Worm (Caenorhabditis elegans): Measurements from ENCODE around the gene rcd-1.

The rcd-1 gene

ce11 chrII:3777802-3778201, 24.1 kb downstream of the rcd-1 start:
- peak; percentile 51 for TF ChIP-seq fkh-8 (tag; optimal IDR thresholded peaks at IDR 0.05)
- TF ChIP-seq sptf-1 (tag; optimal IDR thresholded peaks at IDR 0.05), result no peak
- no peak for TF ChIP-seq fkh-4 (tag; optimal IDR thresholded peaks at IDR 0.05; ENCODE audit: borderline replicate concordance)
- TF ChIP-seq jun-1 (tag; optimal IDR thresholded peaks at IDR 0.05), result no peak
- TF ChIP-seq tlp-1 (tag; optimal IDR thresholded peaks at IDR 0.05), result no peak
- TF ChIP-seq hpl-2 (GFP tag; optimal IDR thresholded peaks at IDR 0.05), result no peak
- TF ChIP-seq nhr-71 (tag; optimal IDR thresholded peaks at IDR 0.05), result peak; percentile 35
- TF ChIP-seq hlh-4 (tag; optimal IDR thresholded peaks at IDR 0.05), result no peak
- TF ChIP-seq hlh-17 (GFP tag; optimal IDR thresholded peaks at IDR 0.05; ENCODE audit: borderline replicate concordance), result no peak
- TF ChIP-seq ceh-8 (GFP tag; optimal IDR thresholded peaks at IDR 0.05), result peak; percentile 79
- peak; percentile 36 for TF ChIP-seq fkh-10 (GFP tag; optimal IDR thresholded peaks at IDR 0.05)
- TF ChIP-seq nhr-47 (tag; optimal IDR thresholded peaks at IDR 0.05), result peak; percentile 1
- TF ChIP-seq mep-1 (tag; optimal IDR thresholded peaks at IDR 0.05), result no peak

- TF ChIP-seq aha-1 (tag; optimal IDR thresholded peaks at IDR 0.05) (no peak), mab-9 (GFP tag; IDR thresholded peaks at IDR 0.05) (no peak), lin-15B (tag; optimal IDR thresholded peaks at IDR 0.05) (no peak), zip-4 (GFP tag; optimal IDR thresholded peaks at IDR 0.05) (no peak), tlp-1 (tag; optimal IDR thresholded peaks at IDR 0.05) (no peak)
Observed at ce11 chrII:3779463-3779862, 25.8 kb downstream of the rcd-1 start, which contains the start of gene T24E12.11. Gene T24E12.11 (minus strand): TSS chrII:3779563.

DNA sequence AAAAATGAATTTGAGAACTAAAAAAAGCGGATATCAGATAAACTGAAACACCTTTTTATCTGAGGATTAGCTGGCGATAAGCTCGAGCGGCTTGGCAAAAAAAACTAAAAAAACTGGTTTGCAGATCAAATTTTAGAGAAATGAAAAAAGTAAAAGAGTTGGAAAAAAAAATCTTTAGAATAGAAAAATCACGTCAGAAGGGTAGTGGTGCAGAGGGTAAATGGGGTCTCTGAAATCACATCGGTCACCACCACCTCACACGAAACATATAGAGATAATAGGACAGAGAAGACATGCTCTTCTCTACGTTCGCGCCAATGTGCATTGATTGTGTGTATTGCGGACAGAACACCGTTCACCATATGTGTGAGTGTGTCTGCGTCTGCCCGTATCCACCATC, 27.5 kb downstream of the rcd-1 start:
- TF ChIP-seq unc-130 (tag; optimal IDR thresholded peaks at IDR 0.05) (no peak), unc-62 (GFP tag; optimal IDR thresholded peaks at IDR 0.05) (no peak), efl-1 (optimal IDR thresholded peaks at IDR 0.05) (no peak), efl-1 (GFP tag; optimal IDR thresholded peaks at IDR 0.05 in 1 of 2) (peak in 1 of 2 experiments; percentile 67), ceh-90 (tag; optimal IDR thresholded peaks at IDR 0.05) (no peak)

DNA sequence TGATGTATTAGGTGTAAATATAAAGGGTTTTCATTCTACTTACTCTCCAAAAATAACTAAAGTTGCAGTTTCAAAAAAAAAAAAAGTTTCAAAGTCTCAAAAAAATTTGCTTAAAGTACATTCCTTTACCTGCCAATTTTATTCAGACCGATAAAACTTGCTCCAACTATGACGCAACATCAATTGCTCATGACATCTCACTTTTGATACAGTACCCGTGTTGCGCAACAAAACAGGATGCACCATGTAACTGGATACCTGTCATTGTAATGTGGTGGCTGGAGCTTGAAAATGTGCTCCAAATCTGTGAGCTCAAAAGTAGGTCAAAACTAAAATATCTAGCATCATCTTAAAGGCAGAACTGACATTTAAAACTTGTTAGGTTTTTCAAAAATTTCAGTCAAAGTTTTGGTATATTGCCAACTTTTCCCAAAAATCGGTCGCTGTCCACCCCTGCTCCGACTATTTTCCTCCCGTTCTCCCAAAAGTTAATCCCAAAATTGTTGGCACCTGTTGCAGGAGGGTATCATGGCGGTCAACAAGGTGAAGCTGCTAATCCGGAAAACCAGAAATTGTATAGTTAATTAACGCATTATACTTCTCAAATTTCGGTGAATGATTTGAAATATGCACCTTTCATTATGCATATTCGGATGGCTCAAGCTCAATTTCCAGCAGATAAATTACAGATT, 28.8 kb downstream of the rcd-1 start, which contains the start of gene T24E12.2:
T24E12.2 (plus strand) TSS at position 642 of the 692 bp plus-strand sequence.
- no peak for TF ChIP-seq fos-1 (tag; optimal IDR thresholded peaks at IDR 0.05)
- TF ChIP-seq rnt-1 (tag; optimal IDR thresholded peaks at IDR 0.05), result no peak
- TF ChIP-seq lin-35 (GFP tag; optimal IDR thresholded peaks at IDR 0.05), result no peak
- no peak for TF ChIP-seq lin-39 (tag; optimal IDR thresholded peaks at IDR 0.05)

ce11 chrII:3785257-3785656, 31.6 kb downstream of the rcd-1 start, which contains the start of gene T24E12.1:
Gene T24E12.1 (plus strand): TSS chrII:3785557.
- TF ChIP-seq lin-15B (tag; optimal IDR thresholded peaks at IDR 0.05), result no peak
- no peak for TF ChIP-seq ztf-11 (tag; optimal IDR thresholded peaks at IDR 0.05)
- no peak for TF ChIP-seq alr-1 (tag; optimal IDR thresholded peaks at IDR 0.05; ENCODE audit: borderline replicate concordance)
- TF ChIP-seq jun-1 (tag; optimal IDR thresholded peaks at IDR 0.05), result no peak
- no peak for TF ChIP-seq sptf-1 (tag; optimal IDR thresholded peaks at IDR 0.05)
- TF ChIP-seq tlp-1 (tag; optimal IDR thresholded peaks at IDR 0.05), result no peak
- no peak for TF ChIP-seq isw-1 (GFP tag; IDR thresholded peaks at IDR 0.05)
- no peak for TF ChIP-seq mep-1 (tag; optimal IDR thresholded peaks at IDR 0.05)

DNA sequence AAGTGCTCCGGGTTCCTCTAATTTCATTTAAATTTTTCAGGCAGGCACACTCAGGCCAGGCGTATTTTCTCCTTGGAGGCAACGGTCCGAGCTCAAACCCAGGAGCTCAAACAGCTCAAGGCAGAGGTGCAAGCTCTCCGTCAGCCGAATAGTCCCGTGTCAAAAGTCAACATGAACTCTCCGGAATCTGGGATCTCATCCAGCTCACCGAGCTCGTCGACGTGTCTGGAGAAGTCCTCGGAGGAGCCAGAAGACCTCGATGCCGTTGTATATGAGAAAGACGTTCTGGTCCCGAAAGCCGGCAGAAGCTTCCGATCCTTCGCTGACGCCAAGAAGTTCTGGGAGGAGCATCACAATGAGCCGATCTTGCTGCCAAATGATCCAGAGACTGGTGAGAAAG, 32.1 kb downstream of the rcd-1 start:
- TF ChIP-seq F16B12.6 (tag; optimal IDR thresholded peaks at IDR 0.05) (no peak), lin-13 (GFP tag; optimal IDR thresholded peaks at IDR 0.05) (no peak), zag-1 (tag; optimal IDR thresholded peaks at IDR 0.05) (no peak)
